Worm (Caenorhabditis elegans) whole organism, L2 larva: ENCODE results near the gene K03A11.6.

ENCODE experiments used
- R02D3.7 ChIP-seq: fragments of 150-350 bp; optimal IDR thresholded peaks from 2 replicates; lab custom pipeline; 2014; ENCODE audit warnings: missing biosample characterization, missing genetic modification characterization
- fos-1 ChIP-seq: fragments of 150-350 bp; optimal IDR thresholded peaks from 2 replicates; lab custom pipeline; 2014; ENCODE audit warnings: missing biosample characterization, missing genetic modification characterization
- nhr-12 ChIP-seq: fragments of 150-350 bp; optimal IDR thresholded peaks from 2 replicates; lab custom pipeline; 2014; ENCODE audit warnings: missing biosample characterization, missing genetic modification characterization
- nhr-77 ChIP-seq: fragments of 150-350 bp; optimal IDR thresholded peaks from 2 replicates; lab custom pipeline; 2014; ENCODE audit warnings: missing biosample characterization, missing genetic modification characterization
- ztf-11 ChIP-seq: sonication (generic microtip); optimal IDR thresholded peaks from 2 replicates; lab custom pipeline; 2017; ENCODE audit warnings: missing biosample characterization, missing genetic modification characterization

DNA sequence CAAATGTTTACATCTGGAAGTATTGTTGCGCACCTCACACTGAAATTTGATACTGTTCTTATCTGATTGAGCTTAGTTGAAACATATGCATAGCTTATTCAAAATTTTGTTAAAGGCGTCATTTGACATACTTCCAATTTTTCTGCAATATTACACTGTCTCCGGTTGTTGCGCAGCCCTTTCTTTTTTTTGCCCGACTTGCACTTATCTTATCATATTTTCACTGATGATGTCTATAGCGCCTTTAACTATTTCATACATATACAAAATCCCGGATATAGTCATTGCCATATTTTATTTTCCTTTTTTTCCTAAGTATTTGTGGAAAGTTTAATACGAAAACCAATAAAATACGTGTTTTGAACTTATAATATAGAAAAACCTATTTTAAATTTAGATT is 48.9 kb upstream of the K03A11.6 start:
- TF ChIP-seq R02D3.7, result no peak
- no peak for TF ChIP-seq ztf-11
- TF ChIP-seq nhr-12 (tag; lab: Kevin White, UChicago), result no peak
- no peak for TF ChIP-seq nhr-77 (tag; lab: Kevin White, UChicago)
- TF ChIP-seq fos-1 (tag; lab: Kevin White, UChicago), result no peak
